Worm (Caenorhabditis elegans) whole organism, L3 larva: Measurements from ENCODE around the gene C05E11.7.

Experiments
- aly-2 ChIP-seq: fragments of 150-350 bp; optimal IDR thresholded peaks from 2 replicates; lab custom pipeline; 2014; ENCODE audit warnings: missing biosample characterization, missing genetic modification characterization
- ama-1 ChIP-seq: fragments of 150-350 bp; optimal IDR thresholded peaks from 2 replicates; lab custom pipeline; 2018
- ceh-28 ChIP-seq: fragments of 150-350 bp; optimal IDR thresholded peaks from 2 replicates; lab custom pipeline; 2014; ENCODE audit warnings: missing biosample characterization, missing genetic modification reagents, missing genetic modification characterization
- ceh-9 ChIP-seq: sonication (generic microtip); optimal IDR thresholded peaks from 2 replicates; lab custom pipeline; 2018; ENCODE audit warnings: missing biosample characterization, missing genetic modification characterization
- daf-12 ChIP-seq: fragments of 150-350 bp; optimal IDR thresholded peaks from 2 replicates; lab custom pipeline; 2014; ENCODE audit warnings: missing biosample characterization, missing genetic modification reagents, missing genetic modification characterization
- egl-27 ChIP-seq: sonication (generic microtip); optimal IDR thresholded peaks from 4 replicates; lab custom pipeline; 2017; ENCODE audit warnings: missing biosample characterization, missing genetic modification reagents, missing genetic modification characterization
- egl-5 ChIP-seq: fragments of 150-350 bp; optimal IDR thresholded peaks from 2 replicates; lab custom pipeline; 2017; ENCODE audit warnings: missing biosample characterization, missing genetic modification reagents, missing genetic modification characterization, inconsistent platforms
- elt-2 ChIP-seq: sonication (generic microtip); optimal IDR thresholded peaks from 2 replicates; lab custom pipeline; 2016; ENCODE audit warnings: missing genetic modification reagents, mild to moderate bottlenecking, missing genetic modification characterization, missing compliant biosample characterization
- elt-3 ChIP-seq, 3 experiments: fragments of 150-350 bp in 1 of 3; sonication (generic microtip) in 2 of 3; optimal IDR thresholded peaks; 2 replicates in 2 of 3; 4 replicates in 1 of 3; lab custom pipeline; 2014 to 2017; ENCODE audit warnings: missing biosample characterization in 3 of 3, missing genetic modification characterization in 3 of 3
- eor-1 ChIP-seq, 2 experiments: fragments of 150-350 bp; optimal IDR thresholded peaks; 2 replicates each; lab custom pipeline; 2014 to 2018; ENCODE audit warnings: missing biosample characterization in 2 of 2, missing genetic modification characterization in 2 of 2
- fkh-10 ChIP-seq: sonication (generic microtip); optimal IDR thresholded peaks from 2 replicates; lab custom pipeline; 2017; ENCODE audit warnings: missing biosample characterization, missing genetic modification reagents, missing genetic modification characterization
- fkh-2 ChIP-seq: fragments of 150-350 bp; optimal IDR thresholded peaks from 2 replicates; lab custom pipeline; 2014; ENCODE audit warnings: missing biosample characterization, missing genetic modification reagents, missing genetic modification characterization
- hmg-11 ChIP-seq: sonication (generic microtip); optimal IDR thresholded peaks from 2 replicates; lab custom pipeline; 2016; ENCODE audit warnings: missing genetic modification characterization, missing compliant biosample characterization
- jun-1 ChIP-seq: fragments of 150-350 bp; optimal IDR thresholded peaks from 2 replicates; lab custom pipeline; 2014; ENCODE audit warnings: missing biosample characterization, missing genetic modification reagents, missing genetic modification characterization
- lin-15B ChIP-seq: fragments of 150-350 bp; optimal IDR thresholded peaks from 2 replicates; lab custom pipeline; 2014; ENCODE audit warnings: missing biosample characterization, missing genetic modification characterization
- lin-39 ChIP-seq: fragments of 150-350 bp; optimal IDR thresholded peaks from 2 replicates; lab custom pipeline; 2018; ENCODE audit warnings: missing biosample characterization, missing genetic modification reagents, missing genetic modification characterization
- lsy-12 ChIP-seq: sonication (generic microtip); optimal IDR thresholded peaks from 2 replicates; lab custom pipeline; 2016; ENCODE audit warnings: mild to moderate bottlenecking, missing genetic modification characterization, missing compliant biosample characterization
- mml-1 ChIP-seq: fragments of 150-350 bp; sonication (generic microtip); optimal IDR thresholded peaks from 3 replicates; lab custom pipeline; 2014; ENCODE audit warnings: missing biosample characterization, missing genetic modification characterization
- nfya-1 ChIP-seq: sonication (generic microtip); optimal IDR thresholded peaks from 2 replicates; lab custom pipeline; 2017; ENCODE audit warnings: missing genetic modification characterization, mild to moderate bottlenecking, missing compliant biosample characterization, antibody characterized with exemption, moderate library complexity; ENCODE audit not compliant: insufficient read depth
- nhr-237 ChIP-seq: fragments of 150-350 bp; optimal IDR thresholded peaks from 2 replicates; lab custom pipeline; 2014; ENCODE audit warnings: missing biosample characterization, missing genetic modification characterization
- nhr-25 ChIP-seq: sonication (generic microtip); optimal IDR thresholded peaks from 2 replicates; lab custom pipeline; 2017; ENCODE audit warnings: missing biosample characterization, missing genetic modification characterization
- nhr-67 ChIP-seq: fragments of 150-350 bp; optimal IDR thresholded peaks from 2 replicates; lab custom pipeline; 2014; ENCODE audit warnings: missing biosample characterization, missing genetic modification characterization
- nhr-76 ChIP-seq: fragments of 150-350 bp; sonication (generic microtip); optimal IDR thresholded peaks from 5 replicates; lab custom pipeline; 2014; ENCODE audit warnings: missing biosample characterization, missing genetic modification characterization
- nhr-77 ChIP-seq: fragments of 150-350 bp; optimal IDR thresholded peaks from 2 replicates; lab custom pipeline; 2014; ENCODE audit warnings: missing biosample characterization, missing genetic modification characterization
- pqm-1 ChIP-seq: fragments of 150-350 bp; optimal IDR thresholded peaks from 2 replicates; lab custom pipeline; 2017; ENCODE audit warnings: missing biosample characterization, missing genetic modification characterization, inconsistent platforms
- sea-2 ChIP-seq: fragments of 150-350 bp; sonication (generic microtip); optimal IDR thresholded peaks from 4 replicates; lab custom pipeline; 2014; ENCODE audit warnings: missing biosample characterization, missing genetic modification reagents, missing genetic modification characterization
- skn-1 ChIP-seq: fragments of 150-350 bp; optimal IDR thresholded peaks from 2 replicates; lab custom pipeline; 2014; ENCODE audit warnings: missing biosample characterization, missing genetic modification characterization
- unc-62 ChIP-seq: fragments of 150-350 bp; sonication (generic microtip); optimal IDR thresholded peaks from 4 replicates; lab custom pipeline; 2014; ENCODE audit warnings: missing biosample characterization, missing genetic modification reagents, missing genetic modification characterization
- ztf-11 ChIP-seq: fragments of 150-350 bp; optimal IDR thresholded peaks from 2 replicates; lab custom pipeline; 2014; ENCODE audit warnings: missing biosample characterization, missing genetic modification characterization

Gene C05E11.7

DNA sequence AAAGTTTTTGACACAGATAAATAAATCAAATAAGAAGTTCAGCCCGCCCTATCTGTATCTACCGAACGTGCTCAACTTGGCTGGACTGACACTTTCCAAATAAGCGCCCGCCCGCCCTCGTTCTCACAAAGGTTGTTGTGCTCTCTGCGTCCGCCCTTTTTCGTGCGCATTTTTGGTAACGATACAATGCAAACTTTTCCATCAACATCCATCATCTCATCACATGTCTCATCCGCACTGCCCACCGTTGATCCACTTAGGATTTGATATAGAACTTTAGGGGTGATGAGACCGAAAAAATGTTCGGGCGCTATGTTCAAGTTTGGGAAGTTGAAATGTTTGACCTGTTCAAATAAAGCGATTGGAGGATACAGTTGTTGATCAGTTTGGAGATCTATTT, at the start of gene C05E11.7:
Gene C05E11.7, minus strand, starts transcription at position 101 of the 400 bp plus-strand sequence.
- TF ChIP-seq nhr-77 (tag; lab: Kevin White, UChicago): no peak

DNA sequence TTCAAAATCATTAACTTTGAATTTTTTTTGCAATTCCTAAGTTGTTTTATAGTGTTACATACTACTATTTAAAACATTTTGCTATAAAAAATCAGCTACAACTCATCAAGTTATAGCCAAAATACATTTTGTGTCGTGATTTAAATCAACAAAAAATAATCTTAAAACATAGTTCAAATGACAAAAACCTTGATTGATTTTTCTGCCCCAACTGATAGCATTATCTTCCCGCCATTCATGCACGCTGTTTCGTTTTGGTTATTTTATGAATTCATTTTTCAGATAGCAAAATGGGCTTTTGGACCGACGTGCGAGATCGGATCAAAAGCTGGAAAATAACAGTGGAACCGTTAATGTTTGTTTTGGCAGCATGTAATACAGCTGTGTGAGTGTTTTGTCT, 46.6 kb upstream of the C05E11.7 start, which contains the start of gene slcr-46.1:
Gene slcr-46.1, plus strand, starts transcription at position 274 of the 400 bp plus-strand sequence.
- no peak for TF ChIP-seq nhr-25 (tag; lab: Kevin White, UChicago)
- TF ChIP-seq elt-2: peak; percentile 56
- TF ChIP-seq pqm-1 (tag; lab: Kevin White, UChicago): peak; percentile 38
- TF ChIP-seq elt-3 (tag; optimal IDR thresholded peaks at IDR 0.05; lab: Kevin White, UChicago): no peak
- no peak for TF ChIP-seq lin-39 (tag; lab: Kevin White, UChicago)
- no peak for TF ChIP-seq skn-1 (tag; lab: Kevin White, UChicago)

DNA sequence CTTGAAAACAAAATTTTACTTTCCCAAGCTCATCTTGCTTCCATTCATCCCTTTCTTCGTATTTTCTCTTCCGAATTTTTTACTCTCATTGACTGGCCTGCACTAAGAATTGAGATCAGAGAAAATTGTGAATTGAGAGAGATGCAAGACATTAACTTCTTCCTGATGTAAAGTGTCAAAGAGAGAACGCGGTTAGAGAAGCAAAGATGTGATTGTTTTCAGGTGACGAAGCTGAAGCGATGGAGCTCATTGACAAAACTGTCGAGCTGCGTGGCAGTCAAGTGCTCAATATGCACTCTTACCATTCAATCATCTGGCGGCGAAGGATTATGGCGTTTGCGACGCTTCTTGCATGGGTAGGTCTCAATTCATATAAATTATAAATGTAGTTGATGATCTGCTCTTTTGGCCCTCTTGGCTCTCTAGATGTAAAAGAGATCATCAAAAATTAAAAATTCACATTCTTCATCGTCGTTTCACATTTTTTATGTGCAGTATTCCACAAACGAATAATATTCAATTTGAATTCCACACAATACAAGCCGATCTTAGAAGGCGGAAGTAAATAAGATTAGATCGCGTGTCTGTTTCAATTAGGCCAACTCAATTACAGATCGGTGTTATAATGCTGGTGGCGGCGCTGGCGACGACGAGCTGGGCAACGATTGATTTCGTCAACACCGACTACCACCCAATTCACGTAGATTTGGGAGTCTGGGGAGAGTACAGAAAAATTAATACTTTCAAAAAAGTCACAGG, 43.5 kb upstream of the C05E11.7 start:
- TF ChIP-seq egl-5 (tag; lab: Kevin White, UChicago) (peak; percentile 87), elt-3 (tag; optimal IDR thresholded peaks at IDR 0.05; lab: Kevin White, UChicago) (no peak)

DNA sequence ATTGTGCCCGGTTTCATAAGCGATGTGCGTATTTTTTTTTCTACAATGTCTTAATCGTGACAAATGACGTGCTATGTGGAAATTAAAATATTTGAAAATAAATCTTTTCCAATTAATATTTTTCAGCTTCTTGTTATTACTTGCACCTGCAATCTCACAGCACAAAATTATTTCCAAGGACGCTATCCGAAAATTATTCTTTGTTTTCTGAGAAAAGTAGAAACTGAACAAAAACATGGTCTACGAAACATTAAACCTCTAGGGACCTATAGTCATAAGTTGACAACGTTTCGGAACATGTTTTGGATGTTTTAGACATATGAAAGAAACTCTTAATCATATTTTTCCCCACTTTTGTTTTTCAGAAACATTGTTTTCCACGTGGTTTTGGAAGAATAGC, 42.9 kb upstream of the C05E11.7 start:
- TF ChIP-seq nhr-237 (tag; lab: Kevin White, UChicago): no peak
- no peak for TF ChIP-seq elt-3 (tag; optimal IDR thresholded peaks at IDR 0.05; lab: Kevin White, UChicago)
- TF ChIP-seq daf-12 (tag; lab: Kevin White, UChicago): no peak
- TF ChIP-seq nhr-76: no peak
- TF ChIP-seq nfya-1 (tag; lab: Kevin White, UChicago): no peak
- TF ChIP-seq ztf-11 (tag; lab: Kevin White, UChicago): no peak
- no peak for TF ChIP-seq hmg-11 (tag; lab: Kevin White, UChicago)
- TF ChIP-seq nhr-67 (tag; lab: Kevin White, UChicago): no peak
- TF ChIP-seq lsy-12 (tag; lab: Kevin White, UChicago): no peak
- TF ChIP-seq unc-62: no peak
- no peak for TF ChIP-seq mml-1
- no peak for TF ChIP-seq ceh-9 (tag; lab: Kevin White, UChicago)
- TF ChIP-seq lin-15B: no peak
- no peak for TF ChIP-seq lin-39 (tag; lab: Kevin White, UChicago)
- TF ChIP-seq jun-1: no peak
- no peak for TF ChIP-seq ceh-28 (tag; lab: Kevin White, UChicago)
- no peak for TF ChIP-seq egl-5 (tag; lab: Kevin White, UChicago)

DNA sequence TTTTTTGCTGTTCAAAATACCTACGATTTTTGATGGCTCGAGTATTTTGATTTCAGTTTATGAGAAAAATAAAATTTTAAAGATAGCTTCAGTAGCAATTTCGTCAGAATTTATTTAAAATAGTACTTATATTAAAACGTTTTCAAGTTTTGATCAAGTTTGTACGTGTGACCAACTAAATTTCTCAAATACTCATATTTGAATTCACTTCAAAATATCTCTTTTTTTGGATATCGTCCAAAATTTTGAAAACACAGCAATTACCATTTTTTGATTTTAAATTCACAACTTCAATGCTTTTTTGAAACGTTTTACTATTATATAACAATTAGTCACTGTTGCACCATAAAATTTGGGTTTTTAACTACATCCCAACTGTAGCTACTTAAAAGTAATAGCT, 41.4 kb upstream of the C05E11.7 start:
- TF ChIP-seq nhr-77 (tag; lab: Kevin White, UChicago) (no peak), daf-12 (tag; lab: Kevin White, UChicago) (no peak), nhr-237 (tag; lab: Kevin White, UChicago) (no peak), pqm-1 (tag; lab: Kevin White, UChicago) (no peak), egl-27 (no peak), aly-2 (tag; lab: Kevin White, UChicago) (no peak), sea-2 (GFP tag; lab: Kevin White, UChicago) (no peak), skn-1 (tag; lab: Kevin White, UChicago) (no peak), eor-1 (tag; optimal IDR thresholded peaks at IDR 0.05; lab: Kevin White, UChicago) (no peak), ama-1 (lab: Kevin White, UChicago) (no peak), nhr-25 (tag; lab: Kevin White, UChicago) (no peak)
- TF ChIP-seq, all 47 proteins: peak for 0

DNA sequence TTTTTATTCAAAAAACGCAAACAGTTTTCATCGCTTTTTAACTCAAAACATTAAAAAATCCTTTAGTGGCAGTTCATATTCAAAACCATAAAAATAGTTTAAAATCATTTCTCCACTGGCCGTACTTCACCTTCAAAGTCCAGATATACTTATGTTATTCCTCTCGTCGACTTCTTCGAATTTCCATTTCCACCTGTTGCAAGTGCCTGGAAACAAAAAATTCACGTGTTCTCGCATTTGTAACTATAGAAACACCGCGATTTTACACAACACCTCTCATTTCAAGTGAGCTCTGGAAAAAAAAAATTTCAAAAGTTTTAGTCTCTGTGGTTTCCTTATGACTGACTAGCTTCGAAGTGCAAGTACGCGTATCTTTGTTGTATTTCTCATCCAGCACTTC, 39.6 kb upstream of the C05E11.7 start:
- TF ChIP-seq fkh-2 (tag; lab: Kevin White, UChicago): no peak

DNA sequence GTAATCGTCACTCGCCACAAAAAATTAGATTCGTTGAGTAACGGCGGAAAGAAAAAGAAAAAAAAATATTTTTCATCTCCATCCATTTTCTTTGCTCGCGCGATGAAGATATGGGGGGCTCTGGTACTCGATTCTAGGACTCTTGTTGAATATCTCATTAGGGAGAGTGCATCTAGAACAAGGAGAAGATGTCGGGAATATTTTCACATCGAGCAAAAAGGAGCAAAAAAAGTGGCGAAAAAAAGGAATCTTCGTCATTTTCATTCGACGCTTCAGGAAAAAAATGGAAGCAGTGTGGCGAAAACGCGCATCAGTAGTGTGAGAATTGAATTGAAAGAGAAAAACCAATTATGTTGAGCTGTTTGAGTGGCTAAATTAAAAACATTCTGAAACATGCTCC, 38.2 kb upstream of the C05E11.7 start:
- TF ChIP-seq ztf-11 (tag; lab: Kevin White, UChicago) (no peak), nhr-237 (tag; lab: Kevin White, UChicago) (no peak), lin-15B (no peak), mml-1 (no peak), fkh-10 (peak; percentile 29), ceh-28 (tag; lab: Kevin White, UChicago) (no peak)
